Fruit fly (Drosophila melanogaster) whole organism, prepupa: Measurements from ENCODE around the gene Mesh1.

Experiments
- CG34406 ChIP-seq: fragments of 200-800 bp; sonication (Bioruptor generic); optimal IDR thresholded peaks from 3 replicates; lab custom pipeline; 2016; ENCODE audit warnings: missing biosample characterization, missing genetic modification characterization
- Ets96B ChIP-seq: fragments of 200-800 bp; optimal IDR thresholded peaks from 2 replicates; lab custom pipeline; 2019; ENCODE audit warnings: missing biosample characterization, mild to moderate bottlenecking, missing genetic modification characterization, moderate library complexity

DNA sequence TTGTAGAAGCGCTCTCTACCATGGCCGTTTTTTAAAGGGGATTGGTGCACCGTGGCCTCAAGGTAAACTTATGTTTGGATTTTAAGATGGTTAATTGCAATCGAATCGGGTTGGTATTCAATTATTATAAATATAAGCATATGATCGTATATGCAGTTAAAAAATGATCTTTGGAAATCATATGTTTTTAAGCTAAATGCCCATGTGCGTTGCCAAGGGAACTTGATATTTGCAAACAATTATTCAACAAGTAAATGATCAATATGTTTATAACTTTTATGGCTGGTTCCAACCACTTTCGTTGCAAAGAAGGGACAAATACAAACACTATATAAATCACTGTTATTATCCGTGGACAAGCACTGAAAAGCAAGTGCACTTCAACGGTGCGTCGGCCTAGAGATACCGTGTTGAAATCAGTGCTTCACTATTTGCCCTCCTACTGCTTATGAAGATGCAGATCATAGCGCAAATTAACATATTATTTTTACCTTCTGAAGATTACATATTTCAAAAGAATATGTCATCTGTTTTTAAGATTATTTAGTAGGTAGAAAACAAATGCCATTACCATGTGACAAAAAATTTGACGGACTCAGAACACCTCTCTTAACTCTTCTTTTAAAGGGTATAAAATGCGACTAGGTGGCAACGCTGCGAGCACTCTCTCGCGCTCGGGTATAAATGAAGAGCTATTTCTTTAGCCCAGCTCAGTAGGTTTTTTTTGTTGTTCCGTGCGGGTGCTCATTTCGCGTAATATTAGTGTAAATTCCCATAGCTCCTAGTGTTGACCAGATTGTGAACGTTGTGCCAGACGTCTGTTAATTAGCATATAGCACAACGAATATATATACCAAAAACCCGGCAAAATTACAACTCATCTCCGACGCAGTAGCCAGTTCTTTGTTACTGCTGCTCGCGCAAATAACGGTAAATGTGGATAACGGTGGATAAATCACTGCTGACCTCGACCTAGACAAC lies 44.6 kb downstream of the Mesh1 start, which contains the start of gene rdog:
- TF ChIP-seq Ets96B (tag; lab: Kevin White, UChicago) (peak; percentile 52), CG34406 (peak; percentile 78)
